Fruit fly (Drosophila melanogaster): Measurements from ENCODE around the gene Naprt.
A peak's percentile ranks its signal among the peaks of the same experiment; 100 is the strongest.

Gene Naprt

DNA sequence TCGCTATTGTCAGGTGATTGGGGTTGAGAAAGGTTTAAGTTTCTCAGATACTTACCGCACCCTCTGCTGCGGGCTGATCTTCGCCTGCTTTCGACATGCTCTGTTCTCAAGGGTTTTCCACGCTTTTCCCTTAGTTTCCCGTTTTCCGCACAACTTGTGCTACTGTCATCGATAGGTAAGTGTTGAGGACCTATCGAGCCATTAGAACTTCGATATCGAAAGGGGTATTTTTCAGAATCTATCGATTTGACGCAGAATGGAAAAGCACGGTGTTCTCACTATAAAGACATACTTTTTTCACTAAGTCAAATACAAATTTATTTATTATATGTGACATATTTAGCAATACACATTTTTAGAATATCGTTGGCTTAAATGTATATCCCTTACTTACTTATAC lies 28.9 kb upstream of the Naprt start, which contains the start of gene CG3702 (continued):
- TF ChIP-seq Usf (GFP tag; optimal IDR thresholded peaks at IDR 0.05) (no peak), prd (optimal IDR thresholded peaks at IDR 0.05) (no peak), prd (GFP tag; IDR thresholded peaks at IDR 0.05) (0 out of 3 replicates have a peak, but pooled peaks have one; percentile 11), Dip3 (GFP tag; optimal IDR thresholded peaks at IDR 0.05) (no peak), HLH3B (GFP tag; IDR thresholded peaks at IDR 0.05) (no peak), CG4360 (GFP tag; IDR thresholded peaks at IDR 0.05) (no peak), CG16813 (GFP tag; IDR thresholded peaks at IDR 0.05; ENCODE audit: partially characterized antibody) (peak; percentile 72), CG2678 (tag; optimal IDR thresholded peaks at IDR 0.05) (no peak), CG12942 (GFP tag; optimal IDR thresholded peaks at IDR 0.05) (no peak), CG2129 (GFP tag; IDR thresholded peaks at IDR 0.05; ENCODE audit: partially characterized antibody) (no peak), pb (GFP tag; optimal IDR thresholded peaks at IDR 0.05) (no peak), Doc2 (GFP tag; IDR thresholded peaks at IDR 0.05) (no peak), NfI (GFP tag; optimal IDR thresholded peaks at IDR 0.05) (no peak), CG3065 (GFP tag; optimal IDR thresholded peaks at IDR 0.05) (no peak), CG4424 (GFP tag; optimal IDR thresholded peaks at IDR 0.05) (no peak), lbe (GFP tag; optimal IDR thresholded peaks at IDR 0.05) (no peak), disco-r (GFP tag; optimal IDR thresholded peaks at IDR 0.05) (no peak), kay (GFP tag; optimal IDR thresholded peaks at IDR 0.05) (no peak), CG12071 (GFP tag; optimal IDR thresholded peaks at IDR 0.05) (no peak), peb (GFP tag; IDR thresholded peaks at IDR 0.05) (no peak), CG33557 (GFP tag; optimal IDR thresholded peaks at IDR 0.05) (no peak), row (GFP tag; IDR thresholded peaks at IDR 0.05) (peak; percentile 72), CG11398 (GFP tag; optimal IDR thresholded peaks at IDR 0.05) (no peak), CG2116 (GFP tag; optimal IDR thresholded peaks at IDR 0.05) (peak; percentile 47), CG7271 (tag; optimal IDR thresholded peaks at IDR 0.05) (no peak), CG10366 (GFP tag; IDR thresholded peaks at IDR 0.05) (no peak), CG17328 (GFP tag; IDR thresholded peaks at IDR 0.05) (no peak), Rx (GFP tag; IDR thresholded peaks at IDR 0.05) (no peak)

DNA sequence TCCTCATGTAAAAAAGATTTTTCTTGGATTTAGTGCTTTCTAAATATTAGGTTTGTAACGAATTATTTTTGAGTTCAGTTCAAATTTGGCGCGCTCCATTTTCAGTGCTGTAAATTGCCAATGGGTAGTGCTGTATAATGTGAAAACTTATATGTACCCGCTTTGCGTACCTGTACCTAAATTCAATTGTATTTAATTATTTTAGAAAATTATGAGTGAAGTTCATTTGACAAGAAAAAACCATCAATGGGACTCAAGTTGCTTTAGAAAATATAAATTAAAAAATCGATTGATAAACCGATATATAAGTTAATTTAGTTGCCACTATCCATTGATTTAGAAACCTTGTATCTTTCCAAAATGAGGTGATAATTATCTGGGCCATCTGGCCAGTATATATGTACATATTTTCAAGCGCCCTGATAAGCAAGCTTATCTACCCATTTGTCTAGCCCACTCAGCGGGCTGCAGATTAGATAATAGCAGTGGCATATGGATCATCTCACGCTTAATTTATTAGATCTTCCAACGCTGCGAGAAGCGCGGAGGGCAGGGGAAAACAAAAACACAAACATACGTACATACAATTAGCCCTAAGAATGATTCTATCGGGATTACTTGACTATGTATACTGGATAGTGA lies 26.4 kb upstream of the Naprt start:
- TF ChIP-seq row (GFP tag; IDR thresholded peaks at IDR 0.05) (peak; percentile 60; the same call in 2 of the 3 replicates), nau (GFP tag; optimal IDR thresholded peaks at IDR 0.05) (peak; percentile 51), MBD-R2 (GFP tag; IDR thresholded peaks at IDR 0.05) (peak; percentile 43; the same call in 1 of the 2 replicates), sens (GFP tag) (peak; percentile 87), Meics (GFP tag; optimal IDR thresholded peaks at IDR 0.05) (peak; percentile 46), CG3726 (GFP tag; IDR thresholded peaks at IDR 0.05) (no peak), MESR4 (GFP tag; optimal IDR thresholded peaks at IDR 0.05) (peak; percentile 22), fu2 (GFP tag; optimal IDR thresholded peaks at IDR 0.05) (no peak), bbx (GFP tag; IDR thresholded peaks at IDR 0.05; ENCODE audit: partially characterized antibody) (peak; percentile 41; the same call in 1 of the 2 replicates), E2f2 (GFP tag; IDR thresholded peaks at IDR 0.05) (peak; percentile 97), CG18764 (GFP tag; optimal IDR thresholded peaks at IDR 0.05) (peak; percentile 9), CG17361 (GFP tag; IDR thresholded peaks at IDR 0.05) (0 out of 3 replicates have a peak, but pooled peaks have one; percentile 37), CG17385 (GFP tag; optimal IDR thresholded peaks at IDR 0.05) (peak; percentile 55), CG2120 (GFP tag; optimal IDR thresholded peaks at IDR 0.05) (peak; percentile 80), Rfx (GFP tag; IDR thresholded peaks at IDR 0.05) (peak; percentile 69), stwl (tag; optimal IDR thresholded peaks at IDR 0.05) (peak; percentile 63), lbe (GFP tag; optimal IDR thresholded peaks at IDR 0.05) (peak; percentile 41), CTCF (GFP tag; optimal IDR thresholded peaks at IDR 0.05) (peak; percentile 3), exex (tag; optimal IDR thresholded peaks at IDR 0.05) (peak; percentile 96), CG1024 (GFP tag; IDR thresholded peaks at IDR 0.05) (no peak), vnd (GFP tag; IDR thresholded peaks at IDR 0.05; ENCODE audit: partially characterized antibody) (peak; percentile 50; the same call in 1 of the 3 replicates), CG14441 (GFP tag; IDR thresholded peaks at IDR 0.05) (0 out of 2 replicates have a peak, but pooled peaks have one; percentile 26), phol (tag; optimal IDR thresholded peaks at IDR 0.05) (peak; percentile 15), CG43689 (GFP tag; IDR thresholded peaks at IDR 0.05) (no peak), CG34376 (GFP tag; optimal IDR thresholded peaks at IDR 0.05) (peak; percentile 77), grn (GFP tag; optimal IDR thresholded peaks at IDR 0.05) (peak; percentile 44)
